Fruit fly (Drosophila melanogaster) whole organism, embryonic: Measurements from ENCODE around the gene unc-45.
A peak's percentile ranks its signal among the peaks of the same experiment; 100 is the strongest.

Experiments
- Adf1 ChIP-seq: fragments of 200-800 bp; sonication (Bioruptor generic); IDR thresholded peaks from 2 replicates; pipeline ENCODE4 v1.3.6; 2022; ENCODE audit warnings: missing biosample characterization, missing genetic modification characterization
- Asciz ChIP-seq: fragments of 200-800 bp; sonication (Bioruptor generic); optimal IDR thresholded peaks from 2 replicates; lab custom pipeline; 2017; ENCODE audit warnings: missing biosample characterization, mild to moderate bottlenecking, missing genetic modification characterization, missing genetic modification reagents
- CG10654 ChIP-seq: fragments of 200-800 bp; sonication (Bioruptor generic); optimal IDR thresholded peaks from 2 replicates; lab custom pipeline; 2016; ENCODE audit warnings: missing biosample characterization, missing genetic modification characterization
- CG10959 ChIP-seq: fragments of 200-800 bp; sonication (Bioruptor generic); IDR thresholded peaks from 2 replicates; pipeline ENCODE4 v1.3.6; 2022; ENCODE audit warnings: missing biosample characterization, missing genetic modification characterization
- CG10979 ChIP-seq: fragments of 200-800 bp; sonication (Bioruptor generic); optimal IDR thresholded peaks from 2 replicates; lab custom pipeline; 2018; ENCODE audit warnings: missing biosample characterization, mild to moderate bottlenecking, missing genetic modification characterization, moderate library complexity
- CG11456 ChIP-seq: fragments of 200-800 bp; sonication (Bioruptor generic); IDR thresholded peaks from 3 replicates; pipeline ENCODE4 v1.3.6; 2022; ENCODE audit warnings: missing biosample characterization, missing genetic modification characterization
- CG15696 ChIP-seq: fragments of 200-800 bp; sonication (Bioruptor generic); optimal IDR thresholded peaks from 2 replicates; lab custom pipeline; 2019; ENCODE audit warnings: missing biosample characterization, mild to moderate bottlenecking, missing genetic modification characterization, moderate library complexity
- CG18262 ChIP-seq: fragments of 200-800 bp; optimal IDR thresholded peaks from 3 replicates; lab custom pipeline; 2019; ENCODE audit warnings: missing biosample characterization, mild to moderate bottlenecking, missing genetic modification characterization, moderate library complexity
- CG2875 ChIP-seq: fragments of 200-800 bp; sonication (Bioruptor generic); optimal IDR thresholded peaks from 2 replicates; lab custom pipeline; 2017; ENCODE audit warnings: missing biosample characterization, mild to moderate bottlenecking, missing genetic modification characterization, missing genetic modification reagents
- CG2889 ChIP-seq: fragments of 200-800 bp; sonication (Bioruptor generic); IDR thresholded peaks from 3 replicates; pipeline ENCODE4 v1.3.6; 2022; ENCODE audit warnings: missing biosample characterization, missing genetic modification characterization
- CG3407 ChIP-seq: fragments of 200-800 bp; sonication (Bioruptor generic); optimal IDR thresholded peaks from 2 replicates; lab custom pipeline; 2018; ENCODE audit warnings: missing biosample characterization, mild to moderate bottlenecking, missing genetic modification characterization
- CG4424 ChIP-seq: fragments of 200-800 bp; sonication (Bioruptor generic); optimal IDR thresholded peaks from 3 replicates; lab custom pipeline; 2016; ENCODE audit warnings: missing biosample characterization, missing genetic modification characterization
- CG4820 ChIP-seq: fragments of 200-800 bp; sonication (Bioruptor generic); optimal IDR thresholded peaks from 3 replicates; lab custom pipeline; 2016; ENCODE audit warnings: missing biosample characterization, missing genetic modification characterization
- CG7357 ChIP-seq: fragments of 200-800 bp; sonication (Bioruptor generic); IDR thresholded peaks from 3 replicates; pipeline ENCODE4 v1.3.6; 2022; ENCODE audit warnings: missing biosample characterization, missing genetic modification characterization
- CG7987 ChIP-seq: fragments of 200-800 bp; sonication (Bioruptor generic); optimal IDR thresholded peaks from 2 replicates; lab custom pipeline; 2018; ENCODE audit warnings: missing biosample characterization, mild to moderate bottlenecking, missing genetic modification characterization, moderate library complexity
- CG8478 ChIP-seq: fragments of >200 bp; optimal IDR thresholded peaks from 2 replicates; lab custom pipeline; 2018
- CG8765 ChIP-seq: fragments of 200-800 bp; sonication (Bioruptor generic); IDR thresholded peaks from 2 replicates; pipeline ENCODE4 v1.3.6; 2022; ENCODE audit warnings: missing biosample characterization, missing genetic modification characterization
- CG9817 ChIP-seq: fragments of 200-800 bp; sonication (Bioruptor generic); optimal IDR thresholded peaks from 2 replicates; lab custom pipeline; 2018; ENCODE audit warnings: missing biosample characterization, mild to moderate bottlenecking, missing genetic modification characterization, moderate library complexity
- CTCF ChIP-seq: fragments of 200-800 bp; sonication (Bioruptor generic); optimal IDR thresholded peaks from 2 replicates; lab custom pipeline; 2017; ENCODE audit warnings: missing biosample characterization, mild to moderate bottlenecking, missing genetic modification characterization, moderate library complexity
- CoRest ChIP-seq: fragments of 200-800 bp; sonication (Bioruptor generic); optimal IDR thresholded peaks from 3 replicates; lab custom pipeline; 2018; ENCODE audit warnings: missing biosample characterization, mild to moderate bottlenecking, missing genetic modification characterization, moderate library complexity
- Dip3 ChIP-seq: fragments of 200-800 bp; sonication (Bioruptor generic); optimal IDR thresholded peaks from 3 replicates; lab custom pipeline; 2016; ENCODE audit warnings: missing biosample characterization, missing genetic modification characterization
- Dref ChIP-seq: fragments of 200-800 bp; sonication (Bioruptor generic); IDR thresholded peaks from 2 replicates; pipeline ENCODE4 v1.3.6; 2022; ENCODE audit warnings: missing biosample characterization, missing genetic modification characterization
- H15 ChIP-seq: fragments of 200-800 bp; sonication (Bioruptor generic); IDR thresholded peaks from 3 replicates; pipeline ENCODE4 v1.3.6; 2022; ENCODE audit warnings: missing biosample characterization, missing genetic modification characterization
- H2.0 ChIP-seq: fragments of 200-800 bp; sonication (Bioruptor generic); IDR thresholded peaks from 2 replicates; pipeline ENCODE4 v1.3.6; 2022; ENCODE audit warnings: missing biosample characterization, missing genetic modification characterization
- Hr51 ChIP-seq, 2 experiments: fragments of 200-800 bp; sonication (Bioruptor generic); optimal IDR thresholded peaks; 2 replicates in 1 of 2; 3 replicates in 1 of 2; lab custom pipeline; 2016 to 2018; ENCODE audit warnings: missing biosample characterization in 2 of 2, missing genetic modification characterization in 2 of 2, mild to moderate bottlenecking in 1 of 2, moderate library complexity in 1 of 2
- Neu2 ChIP-seq: fragments of 200-800 bp; sonication (Bioruptor generic); optimal IDR thresholded peaks from 3 replicates; lab custom pipeline; 2016; ENCODE audit warnings: missing biosample characterization, missing genetic modification characterization, borderline replicate concordance
- Nf-YA ChIP-seq: fragments of 200-800 bp; sonication (Bioruptor generic); IDR thresholded peaks from 2 replicates; pipeline ENCODE4 v1.3.6; 2022; ENCODE audit warnings: missing biosample characterization, missing genetic modification characterization
- Oli ChIP-seq: fragments of 200-800 bp; sonication (Bioruptor generic); optimal IDR thresholded peaks from 2 replicates; lab custom pipeline; 2018; ENCODE audit warnings: missing biosample characterization, mild to moderate bottlenecking, missing genetic modification characterization, moderate library complexity
- Ptx1 ChIP-seq: fragments of 200-800 bp; sonication (Bioruptor generic); IDR thresholded peaks from 2 replicates; pipeline ENCODE4 v1.3.6; 2022; ENCODE audit warnings: missing biosample characterization, missing genetic modification characterization
- al ChIP-seq: fragments of 200-800 bp; sonication (Bioruptor generic); IDR thresholded peaks from 2 replicates; pipeline ENCODE4 v1.3.6; 2022; ENCODE audit warnings: missing biosample characterization, missing genetic modification characterization
- ato ChIP-seq: fragments of 200-800 bp; sonication (Bioruptor generic); IDR thresholded peaks from 2 replicates; pipeline ENCODE4 v1.3.6; 2022; ENCODE audit warnings: missing biosample characterization, missing genetic modification characterization; ENCODE audit not compliant: partially characterized antibody
- chif ChIP-seq, 2 experiments: fragments of 200-800 bp; sonication (Bioruptor generic); optimal IDR thresholded peaks; 3 replicates each; lab custom pipeline; 2016; ENCODE audit warnings: missing biosample characterization in 2 of 2, missing genetic modification characterization in 2 of 2
- da ChIP-seq: fragments of 200-800 bp; sonication (Bioruptor generic); optimal IDR thresholded peaks from 2 replicates; lab custom pipeline; 2016; ENCODE audit warnings: missing biosample characterization, missing genetic modification characterization
- danr ChIP-seq: fragments of 200-800 bp; sonication (Bioruptor generic); IDR thresholded peaks from 2 replicates; pipeline ENCODE4 v1.3.6; 2022; ENCODE audit warnings: missing biosample characterization, missing genetic modification characterization
- en ChIP-seq: fragments of 200-800 bp; sonication (Bioruptor generic); optimal IDR thresholded peaks from 2 replicates; lab custom pipeline; 2016; ENCODE audit warnings: missing biosample characterization, missing genetic modification characterization
- hbn ChIP-seq: fragments of 200-800 bp; sonication (Bioruptor generic); IDR thresholded peaks from 2 replicates; pipeline ENCODE4 v1.3.6; 2022; ENCODE audit warnings: missing biosample characterization, missing genetic modification characterization; ENCODE audit not compliant: partially characterized antibody
- jumu ChIP-seq: fragments of 200-800 bp; sonication (Bioruptor generic); optimal IDR thresholded peaks from 3 replicates; lab custom pipeline; 2016; ENCODE audit warnings: missing biosample characterization, missing genetic modification characterization
- ken ChIP-seq: fragments of 200-800 bp; sonication (Bioruptor generic); IDR thresholded peaks from 3 replicates; pipeline ENCODE4 v1.3.6; 2022; ENCODE audit warnings: missing biosample characterization, missing genetic modification characterization
- lab ChIP-seq: fragments of 200-800 bp; sonication (Bioruptor generic); optimal IDR thresholded peaks from 3 replicates; lab custom pipeline; 2017; ENCODE audit warnings: missing biosample characterization, missing genetic modification characterization, mild to moderate bottlenecking, moderate library complexity, missing genetic modification reagents
- lbe ChIP-seq: fragments of 200-800 bp; sonication (Bioruptor generic); optimal IDR thresholded peaks from 2 replicates; lab custom pipeline; 2016; ENCODE audit warnings: missing biosample characterization, mild to moderate bottlenecking, missing genetic modification characterization
- nau ChIP-seq: fragments of 200-800 bp; sonication (Bioruptor generic); optimal IDR thresholded peaks from 3 replicates; lab custom pipeline; 2017; ENCODE audit warnings: missing biosample characterization, mild to moderate bottlenecking, missing genetic modification characterization, missing genetic modification reagents
- p53 ChIP-seq: fragments of 200-800 bp; sonication (Bioruptor generic); optimal IDR thresholded peaks from 2 replicates; lab custom pipeline; 2016; ENCODE audit warnings: missing biosample characterization, missing genetic modification characterization
- pb ChIP-seq: fragments of 200-800 bp; sonication (Bioruptor generic); optimal IDR thresholded peaks from 3 replicates; lab custom pipeline; 2016; ENCODE audit warnings: missing biosample characterization, missing genetic modification characterization
- psq ChIP-seq: fragments of 200-800 bp; sonication (Bioruptor generic); optimal IDR thresholded peaks from 2 replicates; lab custom pipeline; 2017; ENCODE audit warnings: missing biosample characterization, missing genetic modification characterization
- scrt ChIP-seq: fragments of 200-800 bp; sonication (Bioruptor generic); optimal IDR thresholded peaks from 2 replicates; lab custom pipeline; 2018; ENCODE audit warnings: missing biosample characterization, mild to moderate bottlenecking, missing genetic modification characterization, moderate library complexity
- sens ChIP-seq: fragments of 200-800 bp; sonication (Bioruptor generic); peaks from one replicate; lab custom pipeline; 2016; ENCODE audit warnings: missing biosample characterization, missing genetic modification characterization
- seq ChIP-seq: fragments of 200-800 bp; sonication (Bioruptor generic); IDR thresholded peaks from 2 replicates; pipeline ENCODE4 v1.3.6; 2022; ENCODE audit warnings: missing biosample characterization, missing genetic modification characterization
- sr ChIP-seq: fragments of 200-800 bp; sonication (Bioruptor generic); IDR thresholded peaks from 3 replicates; pipeline ENCODE4 v1.3.6; 2022; ENCODE audit warnings: missing biosample characterization, missing genetic modification characterization
- toy ChIP-seq: fragments of 200-800 bp; sonication (Bioruptor generic); IDR thresholded peaks from 2 replicates; pipeline ENCODE4 v1.3.6; 2022; ENCODE audit warnings: missing biosample characterization, missing genetic modification characterization
- tup ChIP-seq: fragments of 200-800 bp; sonication (Bioruptor generic); optimal IDR thresholded peaks from 2 replicates; lab custom pipeline; 2016; ENCODE audit warnings: missing biosample characterization, mild to moderate bottlenecking, missing genetic modification characterization, moderate library complexity
- yki ChIP-seq: fragments of >200 bp; optimal IDR thresholded peaks from 3 replicates; lab custom pipeline; 2018
- zfh2 ChIP-seq: fragments of 200-800 bp; sonication (Bioruptor generic); optimal IDR thresholded peaks from 2 replicates; lab custom pipeline; 2016; ENCODE audit warnings: missing biosample characterization, missing genetic modification characterization

The unc-45 gene

DNA sequence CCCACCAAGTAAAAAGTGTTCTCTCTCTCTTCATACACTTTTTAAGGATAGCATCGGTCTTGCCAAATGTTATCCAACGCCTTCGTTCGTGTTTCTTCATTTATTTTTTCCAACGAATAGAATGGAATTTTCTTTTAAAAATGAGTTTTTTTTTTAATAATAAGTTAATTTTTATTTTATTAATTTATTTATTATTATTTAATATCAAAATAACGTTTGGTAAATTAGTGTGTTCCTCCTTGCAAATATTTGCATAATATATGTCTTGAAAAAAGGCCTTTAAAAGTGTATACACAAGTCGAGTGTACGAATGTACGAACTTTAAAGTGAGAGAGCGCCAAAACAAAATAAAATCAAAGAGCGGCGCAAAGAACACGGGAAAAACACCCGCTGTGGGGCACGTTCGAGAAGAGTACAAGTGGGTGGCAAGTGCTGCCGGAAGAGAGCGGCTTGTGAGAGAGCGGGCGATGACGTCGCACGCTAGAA, 5.9 kb upstream of the unc-45 start (continued):
- TF ChIP-seq jumu (no peak), H15 (0 out of 3 replicates have a peak, but pooled peaks have one; percentile 48), CG4820 (no peak), sr (GFP tag; lab: Robert Waterston, UW) (no peak), CG7357 (GFP tag; lab: Robert Waterston, UW) (no peak), Adf1 (GFP tag; lab: Robert Waterston, UW) (peak; percentile 26; the same call in 1 of the 2 replicates), Dip3 (peak; percentile 3), ken (peak; percentile 75; the same call in 2 of the 3 replicates), toy (GFP tag; lab: Robert Waterston, UW) (no peak), Hr51 (GFP tag; optimal IDR thresholded peaks at IDR 0.05; lab: Kevin White, UChicago) (peak; percentile 41 to 96), CG7987 (GFP tag; lab: Kevin White, UChicago) (peak; percentile 44), lbe (peak; percentile 46), CG2889 (0 out of 3 replicates have a peak, but pooled peaks have one; percentile 13), en (GFP tag; lab: Kevin White, UChicago) (no peak), CG4424 (GFP tag; lab: Kevin White, UChicago) (peak; percentile 71), psq (GFP tag; lab: Kevin White, UChicago) (peak; percentile 48), CG8478 (lab: Kevin White, UChicago) (no peak), CG18262 (tag; lab: Kevin White, UChicago) (peak; percentile 91), ato (GFP tag; lab: Robert Waterston, UW) (no peak), H2.0 (peak; percentile 70), da (GFP tag; lab: Kevin White, UChicago) (peak; percentile 4), al (GFP tag; lab: Robert Waterston, UW) (peak; percentile 54), zfh2 (GFP tag; lab: Kevin White, UChicago) (peak; percentile 30), lab (GFP tag; lab: Kevin White, UChicago) (peak; percentile 86), Neu2 (GFP tag; lab: Kevin White, UChicago) (no peak), seq (GFP tag; lab: Robert Waterston, UW) (peak; percentile 50), chif (GFP tag; optimal IDR thresholded peaks at IDR 0.05; lab: Kevin White, UChicago) (peak in 1 of 2 experiments; percentile 35), Nf-YA (GFP tag; lab: Robert Waterston, UW) (no peak), sens (GFP tag; lab: Kevin White, UChicago) (no peak), Dref (GFP tag; lab: Robert Waterston, UW) (no peak), Ptx1 (GFP tag; lab: Robert Waterston, UW) (peak; percentile 86), danr (GFP tag; lab: Robert Waterston, UW) (peak; percentile 50; the same call in 1 of the 2 replicates), CG10979 (peak; percentile 89), CoRest (tag; lab: Kevin White, UChicago) (peak; percentile 97), nau (no peak), yki (no peak), CG3407 (peak; percentile 73), CG11456 (GFP tag; lab: Robert Waterston, UW) (0 out of 3 replicates have a peak, but pooled peaks have one; percentile 67), tup (GFP tag; lab: Kevin White, UChicago) (peak; percentile 32), CG15696 (tag; lab: Kevin White, UChicago) (peak; percentile 16), pb (GFP tag; lab: Kevin White, UChicago) (no peak), scrt (GFP tag; lab: Kevin White, UChicago) (peak; percentile 74), p53 (GFP tag; lab: Kevin White, UChicago) (no peak), hbn (GFP tag; lab: Robert Waterston, UW) (0 out of 2 replicates have a peak, but pooled peaks have one; percentile 28), CG10959 (GFP tag; lab: Robert Waterston, UW) (0 out of 2 replicates have a peak, but pooled peaks have one; percentile 4), CG9817 (tag; lab: Kevin White, UChicago) (peak; percentile 80), Asciz (GFP tag; lab: Kevin White, UChicago) (peak; percentile 89), CG10654 (GFP tag; lab: Kevin White, UChicago) (peak; percentile 25), CTCF (GFP tag; lab: Kevin White, UChicago) (peak; percentile 23), Oli (tag; lab: Kevin White, UChicago) (peak; percentile 92), CG2875 (GFP tag; lab: Kevin White, UChicago) (peak; percentile 89), CG8765 (no peak)
